Worm (Caenorhabditis elegans): ENCODE results near the gene sre-39.
A peak's percentile ranks its signal among the peaks of the same experiment; 100 is the strongest.

ce11 chrII:4710120-4710519, 23.1 kb downstream of the sre-39 start, which contains the start of gene tag-151:
- TF ChIP-seq R02D3.7 (tag; optimal IDR thresholded peaks at IDR 0.05) = no peak
- no peak for TF ChIP-seq nhr-76 (tag; optimal IDR thresholded peaks at IDR 0.05)
- TF ChIP-seq ZK546.5 (tag; optimal IDR thresholded peaks at IDR 0.05) = no peak
- no peak for TF ChIP-seq eor-1 (tag; optimal IDR thresholded peaks at IDR 0.05)
- TF ChIP-seq pha-4 (tag; optimal IDR thresholded peaks at IDR 0.05) = no peak
- TF ChIP-seq lsy-12 (tag; optimal IDR thresholded peaks at IDR 0.05) = peak; percentile 64
- no peak for TF ChIP-seq egl-27 (tag; optimal IDR thresholded peaks at IDR 0.05)
- TF ChIP-seq ceh-16 (tag; optimal IDR thresholded peaks at IDR 0.05) = no peak
- no peak for TF ChIP-seq unc-62 (GFP tag; optimal IDR thresholded peaks at IDR 0.05)
- no peak for TF ChIP-seq tbx-2 (tag; optimal IDR thresholded peaks at IDR 0.05)
- TF ChIP-seq nhr-67 (tag; optimal IDR thresholded peaks at IDR 0.05) = no peak
- TF ChIP-seq unc-39 (tag; optimal IDR thresholded peaks at IDR 0.05) = no peak
- no peak for TF ChIP-seq jun-1 (tag; optimal IDR thresholded peaks at IDR 0.05)

Measured in whole organism, L3 larva.